Fruit fly (Drosophila melanogaster) whole organism, embryonic: ENCODE results near the gene CoRest.

Experiments
- CG10274 ChIP-seq: fragments of 200-800 bp; sonication (Bioruptor generic); optimal IDR thresholded peaks from 3 replicates; lab custom pipeline; 2017; ENCODE audit warnings: missing biosample characterization, mild to moderate bottlenecking, missing genetic modification characterization
- CG11247 ChIP-seq: fragments of 200-800 bp; sonication (Bioruptor generic); IDR thresholded peaks from 2 replicates; pipeline ENCODE4 v1.3.6; 2022; ENCODE audit warnings: missing biosample characterization, missing genetic modification characterization
- CG14710 ChIP-seq: fragments of 200-800 bp; sonication (Bioruptor generic); optimal IDR thresholded peaks from 3 replicates; lab custom pipeline; 2019; ENCODE audit warnings: missing biosample characterization, mild to moderate bottlenecking, missing genetic modification characterization, moderate library complexity
- CG1529 ChIP-seq: fragments of 200-800 bp; sonication (Bioruptor generic); optimal IDR thresholded peaks from 3 replicates; lab custom pipeline; 2018; ENCODE audit warnings: missing biosample characterization, missing genetic modification characterization
- CG15479 ChIP-seq: fragments of 200-800 bp; sonication (Bioruptor generic); optimal IDR thresholded peaks from 3 replicates; lab custom pipeline; 2019; ENCODE audit warnings: missing biosample characterization, mild to moderate bottlenecking, missing genetic modification characterization, moderate library complexity
- CG17328 ChIP-seq: fragments of 200-800 bp; sonication (Bioruptor generic); IDR thresholded peaks from 2 replicates; pipeline ENCODE4 v1.3.6; 2022; ENCODE audit warnings: missing biosample characterization, missing genetic modification characterization
- CG17385 ChIP-seq: fragments of 200-800 bp; sonication (Bioruptor generic); optimal IDR thresholded peaks from 3 replicates; lab custom pipeline; 2018; ENCODE audit warnings: missing biosample characterization, mild to moderate bottlenecking, missing genetic modification characterization
- CG17568 ChIP-seq: fragments of 200-800 bp; sonication (Bioruptor generic); optimal IDR thresholded peaks from 2 replicates; lab custom pipeline; 2018; ENCODE audit warnings: missing biosample characterization, mild to moderate bottlenecking, missing genetic modification characterization, moderate library complexity
- CG1832 ChIP-seq: fragments of 200-800 bp; sonication (Bioruptor generic); optimal IDR thresholded peaks from 2 replicates; lab custom pipeline; 2017; ENCODE audit warnings: missing biosample characterization, mild to moderate bottlenecking, missing genetic modification characterization, inconsistent platforms
- CG32532 ChIP-seq: fragments of 200-800 bp; sonication (Bioruptor generic); IDR thresholded peaks from 2 replicates; pipeline ENCODE4 v1.3.6; 2022; ENCODE audit warnings: missing biosample characterization, missing genetic modification characterization
- CG4617 ChIP-seq: fragments of 200-800 bp; sonication (Bioruptor generic); optimal IDR thresholded peaks from 3 replicates; lab custom pipeline; 2016; ENCODE audit warnings: missing biosample characterization, missing genetic modification characterization, borderline replicate concordance
- CG7271 ChIP-seq: fragments of 200-800 bp; sonication (Bioruptor generic); optimal IDR thresholded peaks from 2 replicates; lab custom pipeline; 2018; ENCODE audit warnings: missing biosample characterization, mild to moderate bottlenecking, missing genetic modification characterization, moderate library complexity
- CG8388 ChIP-seq: fragments of 200-800 bp; sonication (Bioruptor generic); optimal IDR thresholded peaks from 2 replicates; lab custom pipeline; 2019; ENCODE audit warnings: missing biosample characterization, mild to moderate bottlenecking, missing genetic modification characterization, moderate library complexity
- CG9215 ChIP-seq: fragments of 200-800 bp; sonication (Bioruptor generic); IDR thresholded peaks from 2 replicates; pipeline ENCODE4 v1.3.6; 2022; ENCODE audit warnings: missing biosample characterization, missing genetic modification characterization
- CG9932 ChIP-seq: fragments of 200-800 bp; sonication (Bioruptor generic); IDR thresholded peaks from 2 replicates; pipeline ENCODE4 v1.3.6; 2022; ENCODE audit warnings: missing biosample characterization, missing genetic modification characterization
- Dp ChIP-seq: fragments of 200-800 bp; sonication (Bioruptor generic); optimal IDR thresholded peaks from 2 replicates; lab custom pipeline; 2018; ENCODE audit warnings: missing biosample characterization, mild to moderate bottlenecking, missing genetic modification characterization, moderate library complexity
- Dref ChIP-seq: fragments of 200-800 bp; sonication (Bioruptor generic); IDR thresholded peaks from 2 replicates; pipeline ENCODE4 v1.3.6; 2022; ENCODE audit warnings: missing biosample characterization, missing genetic modification characterization
- E2f2 ChIP-seq: fragments of 200-800 bp; sonication (Bioruptor generic); IDR thresholded peaks from 2 replicates; pipeline ENCODE4 v1.3.6; 2022; ENCODE audit warnings: missing biosample characterization, missing genetic modification characterization
- GATAe ChIP-seq: fragments of 200-800 bp; sonication (Bioruptor generic); conservative IDR thresholded peaks from 2 replicates; pipeline ENCODE4 v1.3.6; 2022; ENCODE audit warnings: missing biosample characterization, missing genetic modification characterization
- Hr78 ChIP-seq, 2 experiments: fragments of 200-800 bp in 1 of 2; fragments of >200 bp in 1 of 2; sonication (Bioruptor generic) in 1 of 2; optimal IDR thresholded peaks; 2 replicates each; lab custom pipeline; 2017 to 2019; ENCODE audit warnings: missing biosample characterization in 2 of 2, missing genetic modification characterization in 2 of 2, mild to moderate bottlenecking in 1 of 2, moderate library complexity in 1 of 2
- MESR4 ChIP-seq: fragments of 200-800 bp; sonication (Bioruptor generic); optimal IDR thresholded peaks from 2 replicates; lab custom pipeline; 2018; ENCODE audit warnings: missing biosample characterization, mild to moderate bottlenecking, missing genetic modification characterization, moderate library complexity
- Med ChIP-seq: fragments of 200-800 bp; sonication (Bioruptor generic); peaks from one replicate; lab custom pipeline; 2016; ENCODE audit warnings: missing biosample characterization, missing genetic modification characterization, mild to moderate bottlenecking, inconsistent platforms, moderate library complexity
- Mes4 ChIP-seq: fragments of 200-800 bp; sonication (Bioruptor generic); optimal IDR thresholded peaks from 2 replicates; lab custom pipeline; 2016; ENCODE audit warnings: missing biosample characterization, missing genetic modification characterization
- Pdp1 ChIP-seq, 2 experiments: fragments of 200-800 bp; sonication (Bioruptor generic); optimal IDR thresholded peaks; 3 replicates each; lab custom pipeline; 2016; ENCODE audit warnings: missing biosample characterization in 2 of 2, missing genetic modification characterization in 2 of 2, mild to moderate bottlenecking in 1 of 2, moderate library complexity in 1 of 2
- Ptx1 ChIP-seq: fragments of 200-800 bp; sonication (Bioruptor generic); IDR thresholded peaks from 2 replicates; pipeline ENCODE4 v1.3.6; 2022; ENCODE audit warnings: missing biosample characterization, missing genetic modification characterization
- Scr ChIP-seq: fragments of 200-800 bp; sonication (Bioruptor generic); IDR thresholded peaks from 2 replicates; pipeline ENCODE4 v1.3.6; 2022; ENCODE audit warnings: missing biosample characterization, missing genetic modification characterization; ENCODE audit not compliant: partially characterized antibody
- Ssrp ChIP-seq: fragments of 200-800 bp; sonication (Bioruptor generic); optimal IDR thresholded peaks from 2 replicates; lab custom pipeline; 2018; ENCODE audit warnings: missing biosample characterization, mild to moderate bottlenecking, missing genetic modification characterization, moderate library complexity
- ara ChIP-seq: fragments of 200-800 bp; sonication (Bioruptor generic); IDR thresholded peaks from 2 replicates; pipeline ENCODE4 v1.3.6; 2022; ENCODE audit warnings: missing biosample characterization, missing genetic modification characterization
- ash1 ChIP-seq: fragments of 200-800 bp; sonication (Bioruptor generic); optimal IDR thresholded peaks from 2 replicates; lab custom pipeline; 2018; ENCODE audit warnings: missing biosample characterization, mild to moderate bottlenecking, missing genetic modification characterization
- bab2 ChIP-seq: fragments of 200-800 bp; sonication (Bioruptor generic); optimal IDR thresholded peaks from 2 replicates; lab custom pipeline; 2016; ENCODE audit warnings: missing biosample characterization, missing genetic modification characterization
- bcd ChIP-seq: fragments of 200-800 bp; sonication (Bioruptor generic); optimal IDR thresholded peaks from 2 replicates; lab custom pipeline; 2017; ENCODE audit warnings: missing biosample characterization, mild to moderate bottlenecking, missing genetic modification characterization
- bigmax ChIP-seq: fragments of 200-800 bp; sonication (Bioruptor generic); optimal IDR thresholded peaks from 2 replicates; lab custom pipeline; 2018; ENCODE audit warnings: missing biosample characterization, mild to moderate bottlenecking, missing genetic modification characterization
- chinmo ChIP-seq: fragments of 200-800 bp; sonication (Bioruptor generic); IDR thresholded peaks from 4 replicates; pipeline ENCODE4 v1.3.6; 2022; ENCODE audit warnings: missing biosample characterization, missing genetic modification characterization; ENCODE audit not compliant: partially characterized antibody
- chm ChIP-seq: fragments of 200-800 bp; sonication (Bioruptor generic); IDR thresholded peaks from 2 replicates; pipeline ENCODE4 v1.3.6; 2022; ENCODE audit warnings: missing biosample characterization, missing genetic modification characterization
- crol ChIP-seq: fragments of 200-800 bp; sonication (Bioruptor generic); IDR thresholded peaks from 2 replicates; pipeline ENCODE4 v1.3.6; 2022; ENCODE audit warnings: missing biosample characterization, missing genetic modification characterization
- fu2 ChIP-seq: fragments of 200-800 bp; sonication (Bioruptor generic); optimal IDR thresholded peaks from 2 replicates; lab custom pipeline; 2016; ENCODE audit warnings: missing biosample characterization, missing genetic modification characterization
- gce ChIP-seq: fragments of 200-800 bp; sonication (Bioruptor generic); IDR thresholded peaks from 3 replicates; pipeline ENCODE4 v1.3.6; 2022; ENCODE audit warnings: missing biosample characterization, missing genetic modification characterization
- grn ChIP-seq: fragments of 200-800 bp; sonication (Bioruptor generic); optimal IDR thresholded peaks from 3 replicates; lab custom pipeline; 2017; ENCODE audit warnings: missing biosample characterization, missing genetic modification characterization
- gro ChIP-seq: fragments of 200-800 bp; sonication (Bioruptor generic); optimal IDR thresholded peaks from 2 replicates; lab custom pipeline; 2016; ENCODE audit warnings: missing biosample characterization, missing genetic modification characterization
- inv ChIP-seq: fragments of 200-800 bp; sonication (Bioruptor generic); IDR thresholded peaks from 2 replicates; pipeline ENCODE4 v1.3.6; 2022; ENCODE audit warnings: missing biosample characterization, missing genetic modification characterization; ENCODE audit not compliant: partially characterized antibody
- kay ChIP-seq: fragments of 200-800 bp; sonication (Bioruptor generic); optimal IDR thresholded peaks from 2 replicates; lab custom pipeline; 2016; ENCODE audit warnings: missing biosample characterization, missing genetic modification characterization
- nerfin-2 ChIP-seq: fragments of 200-800 bp; sonication (Bioruptor generic); IDR thresholded peaks from 2 replicates; pipeline ENCODE4 v1.3.6; 2022; ENCODE audit warnings: missing biosample characterization, missing genetic modification characterization; ENCODE audit not compliant: partially characterized antibody
- pan ChIP-seq, 4 experiments: fragments of >200 bp in 3 of 4; fragments of 200-800 bp in 1 of 4; sonication (Bioruptor generic) in 1 of 4; optimal IDR thresholded peaks in 3 of 4; IDR thresholded peaks in 1 of 4; 2 replicates each; pipeline versions ENCODE4 v1.3.6 to Lab custom; 2017 to 2022; ENCODE audit warnings: missing biosample characterization in 2 of 4, missing genetic modification characterization in 2 of 4, mixed read lengths in 1 of 4
- phol ChIP-seq: fragments of 200-800 bp; sonication (Bioruptor generic); optimal IDR thresholded peaks from 3 replicates; lab custom pipeline; 2018; ENCODE audit warnings: missing biosample characterization, mild to moderate bottlenecking, missing genetic modification characterization, moderate library complexity
- pzg ChIP-seq: fragments of 200-800 bp; sonication (Bioruptor generic); optimal IDR thresholded peaks from 3 replicates; lab custom pipeline; 2018; ENCODE audit warnings: missing biosample characterization, mild to moderate bottlenecking, missing genetic modification characterization, moderate library complexity
- sens-2 ChIP-seq: fragments of 200-800 bp; sonication (Bioruptor generic); IDR thresholded peaks from 2 replicates; pipeline ENCODE4 v1.3.6; 2022; ENCODE audit warnings: missing biosample characterization, missing genetic modification characterization
- sim ChIP-seq: fragments of 200-800 bp; sonication (Bioruptor generic); IDR thresholded peaks from 2 replicates; pipeline ENCODE4 v1.3.6; 2022; ENCODE audit warnings: missing biosample characterization, missing genetic modification characterization
- slbo ChIP-seq: fragments of 200-800 bp; sonication (Bioruptor generic); IDR thresholded peaks from 2 replicates; pipeline ENCODE4 v1.3.6; 2022; ENCODE audit warnings: missing biosample characterization, missing genetic modification characterization

CoRest gene

DNA sequence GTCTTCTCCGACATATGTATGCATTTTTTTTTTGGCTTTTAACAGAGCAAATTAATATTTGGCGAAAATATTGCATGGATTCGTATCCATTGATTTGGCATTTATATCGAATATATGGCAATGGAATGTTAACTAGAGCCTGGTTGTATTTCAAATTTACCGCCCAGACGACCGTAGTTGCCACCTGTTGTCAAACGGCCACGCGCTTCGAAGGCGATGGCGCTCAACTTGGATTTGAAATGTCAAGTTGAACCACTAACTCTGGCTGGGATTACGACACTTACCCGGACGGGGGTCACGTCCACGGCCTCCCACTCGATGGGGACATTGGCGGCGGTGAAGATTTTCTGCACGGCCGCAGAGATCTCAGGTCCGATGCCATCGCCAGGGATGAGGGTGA lies 1.4 kb upstream of the CoRest start (continued):
- TF ChIP-seq Dp (GFP tag; lab: Kevin White, UChicago) (peak; percentile 81), chm (GFP tag; lab: Robert Waterston, UW) (no peak), CG17328 (GFP tag; lab: Robert Waterston, UW) (no peak), Ptx1 (GFP tag; lab: Robert Waterston, UW) (no peak), fu2 (no peak), CG10274 (GFP tag; lab: Kevin White, UChicago) (no peak), CG9215 (GFP tag; lab: Robert Waterston, UW) (no peak), phol (tag; lab: Kevin White, UChicago) (no peak), pan (optimal IDR thresholded peaks at IDR 0.05; lab: Kevin White, UChicago) (no peak), pan (GFP tag; optimal IDR thresholded peaks at IDR 0.05 in 1 of 2, IDR thresholded peaks at IDR 0.05 in 1 of 2) (no peak)

dm6 chrX:19520888-19521287 lies 841 bp upstream of the CoRest start:
- peak in 1 of 2 experiments; percentile 95 for TF ChIP-seq Pdp1 (GFP tag; optimal IDR thresholded peaks at IDR 0.05; lab: Kevin White, UChicago)
- TF ChIP-seq kay (GFP tag; lab: Kevin White, UChicago) = no peak
- no peak for TF ChIP-seq CG11247 (GFP tag; lab: Robert Waterston, UW)
- peak; percentile 29 for TF ChIP-seq MESR4 (GFP tag; lab: Kevin White, UChicago)
- peak; percentile 89 for TF ChIP-seq bigmax (GFP tag; lab: Kevin White, UChicago)
- no peak for TF ChIP-seq bcd (GFP tag; lab: Kevin White, UChicago)
- TF ChIP-seq Hr78 (GFP tag; optimal IDR thresholded peaks at IDR 0.05; lab: Kevin White, UChicago) = peak in 1 of 2 experiments; percentile 74
- peak; percentile 51 for TF ChIP-seq CG1832
- no peak for TF ChIP-seq Ssrp (tag; lab: Kevin White, UChicago)
- 0 out of 2 replicates have a peak, but pooled peaks have one; percentile 15 for TF ChIP-seq Scr (GFP tag; lab: Robert Waterston, UW)
- TF ChIP-seq slbo (GFP tag; lab: Robert Waterston, UW) = no peak
- peak; percentile 32; the same call in 1 of the 2 replicates for TF ChIP-seq CG32532 (GFP tag; lab: Robert Waterston, UW)
- TF ChIP-seq crol = peak; percentile 78
- TF ChIP-seq Med = peak; percentile 42
- TF ChIP-seq CG15479 (GFP tag; lab: Kevin White, UChicago) = peak; percentile 79
- TF ChIP-seq grn (GFP tag; lab: Kevin White, UChicago) = peak; percentile 81
- TF ChIP-seq Dref (GFP tag; lab: Robert Waterston, UW) = peak; percentile 55
- 0 out of 2 replicates have a peak, but pooled peaks have one; percentile 11 for TF ChIP-seq GATAe
- peak; percentile 16 for TF ChIP-seq pzg (GFP tag; lab: Kevin White, UChicago)
- no peak for TF ChIP-seq gro (GFP tag; lab: Kevin White, UChicago)
- TF ChIP-seq sens-2 (GFP tag; lab: Robert Waterston, UW) = peak; percentile 62; the same call in 1 of the 2 replicates
- TF ChIP-seq CG1529 (GFP tag; lab: Kevin White, UChicago) = no peak
- no peak for TF ChIP-seq sim (GFP tag; lab: Robert Waterston, UW)
- TF ChIP-seq CG14710 = no peak
- no peak for TF ChIP-seq ash1 (GFP tag; lab: Kevin White, UChicago)

DNA sequence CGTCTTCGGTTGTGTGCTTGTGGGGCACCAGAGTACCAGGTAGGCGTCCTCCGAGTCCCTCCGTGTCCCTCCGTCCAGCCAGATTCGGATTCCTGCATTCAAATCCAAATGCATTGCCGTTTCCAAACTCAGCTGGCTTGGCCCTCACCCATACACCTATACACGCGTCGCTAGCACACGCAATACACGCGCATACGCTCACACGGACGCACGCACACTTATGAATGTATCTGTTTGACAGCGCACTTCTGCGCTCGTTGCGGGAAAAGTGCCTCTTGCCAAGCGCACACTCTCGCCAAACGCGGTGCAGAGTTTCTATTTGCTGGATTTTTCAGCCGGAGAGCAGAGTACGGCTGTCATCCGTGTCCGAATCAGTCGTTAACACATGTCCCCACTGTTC lies 868 bp downstream of the CoRest start:
- no peak for TF ChIP-seq CG8388
- no peak for TF ChIP-seq E2f2
- no peak for TF ChIP-seq gce (GFP tag; lab: Robert Waterston, UW)
- TF ChIP-seq Mes4 = no peak
- TF ChIP-seq CG17385 (GFP tag; lab: Kevin White, UChicago) = no peak
- TF ChIP-seq ara (GFP tag; lab: Robert Waterston, UW) = no peak
- no peak for TF ChIP-seq CG17568
- TF ChIP-seq chinmo (GFP tag; lab: Robert Waterston, UW) = peak; percentile 67; the same call in 1 of the 4 replicates
- no peak for TF ChIP-seq bab2 (GFP tag; lab: Kevin White, UChicago)
- no peak for TF ChIP-seq bcd (GFP tag; lab: Kevin White, UChicago)
- TF ChIP-seq CG9932 (GFP tag; lab: Robert Waterston, UW) = no peak
- TF ChIP-seq nerfin-2 (GFP tag; lab: Robert Waterston, UW) = no peak
- TF ChIP-seq inv (GFP tag; lab: Robert Waterston, UW) = no peak
- TF ChIP-seq CG7271 = no peak
- peak; percentile 40 for TF ChIP-seq CG4617
